Worm (Caenorhabditis elegans) whole organism, mixed stage, embryonic: ENCODE measurements around the gene mam-3.
"Not testable (repeated sequence)": the region's sequence is repeated elsewhere in the genome, so short reads cannot be mapped to it uniquely, and the experiment has no call there.

ENCODE experiments used
- ceh-43 ChIP-seq: fragments of 200-800 bp; sonication (Bioruptor generic); optimal IDR thresholded peaks from 2 replicates; lab custom pipeline; 2018; ENCODE audit warnings: mild to moderate bottlenecking, missing genetic modification characterization, moderate library complexity, missing compliant biosample characterization
- elt-3 ChIP-seq: fragments of 150-350 bp; optimal IDR thresholded peaks from 2 replicates; lab custom pipeline; 2014; ENCODE audit warnings: missing biosample characterization, missing genetic modification characterization
- flh-1 ChIP-seq: fragments of 200-800 bp; sonication (Bioruptor generic); optimal IDR thresholded peaks from 2 replicates; lab custom pipeline; 2018; ENCODE audit warnings: mild to moderate bottlenecking, missing genetic modification characterization, moderate library complexity, missing compliant biosample characterization
- lin-13 ChIP-seq: fragments of 150-350 bp; optimal IDR thresholded peaks from 2 replicates; lab custom pipeline; 2014; ENCODE audit warnings: missing biosample characterization, missing genetic modification characterization
- lsy-2 ChIP-seq: fragments of 150-350 bp; optimal IDR thresholded peaks from 2 replicates; lab custom pipeline; 2014; ENCODE audit warnings: missing biosample characterization, missing genetic modification characterization
- mab-5 ChIP-seq: fragments of 150-350 bp; optimal IDR thresholded peaks from 2 replicates; lab custom pipeline; 2014; ENCODE audit warnings: missing biosample characterization, missing genetic modification characterization
- nhr-2 ChIP-seq: fragments of 150-350 bp; optimal IDR thresholded peaks from 2 replicates; lab custom pipeline; 2014; ENCODE audit warnings: missing biosample characterization, missing genetic modification characterization
- nhr-237 ChIP-seq: fragments of 150-350 bp; optimal IDR thresholded peaks from 2 replicates; lab custom pipeline; 2014; ENCODE audit warnings: missing biosample characterization, missing genetic modification characterization
- pha-4 ChIP-seq: fragments of 150-350 bp; optimal IDR thresholded peaks from 2 replicates; lab custom pipeline; 2018; ENCODE audit warnings: missing biosample characterization, missing genetic modification reagents, missing genetic modification characterization
- sem-2 ChIP-seq: fragments of 200-800 bp; sonication (Bioruptor generic); optimal IDR thresholded peaks from 2 replicates; lab custom pipeline; 2018; ENCODE audit warnings: mild to moderate bottlenecking, missing genetic modification characterization, missing compliant biosample characterization
- tbx-8 ChIP-seq: fragments of 200-800 bp; sonication (Bioruptor generic); optimal IDR thresholded peaks from 2 replicates; lab custom pipeline; 2018; ENCODE audit warnings: mild to moderate bottlenecking, missing genetic modification characterization, moderate library complexity, missing compliant biosample characterization
- unc-39 ChIP-seq: fragments of 150-350 bp; optimal IDR thresholded peaks from 2 replicates; lab custom pipeline; 2014; ENCODE audit warnings: missing biosample characterization, missing genetic modification characterization
- unc-62 ChIP-seq: fragments of 150-350 bp; optimal IDR thresholded peaks from 2 replicates; lab custom pipeline; 2014; ENCODE audit warnings: missing biosample characterization, missing genetic modification reagents, missing genetic modification characterization

DNA sequence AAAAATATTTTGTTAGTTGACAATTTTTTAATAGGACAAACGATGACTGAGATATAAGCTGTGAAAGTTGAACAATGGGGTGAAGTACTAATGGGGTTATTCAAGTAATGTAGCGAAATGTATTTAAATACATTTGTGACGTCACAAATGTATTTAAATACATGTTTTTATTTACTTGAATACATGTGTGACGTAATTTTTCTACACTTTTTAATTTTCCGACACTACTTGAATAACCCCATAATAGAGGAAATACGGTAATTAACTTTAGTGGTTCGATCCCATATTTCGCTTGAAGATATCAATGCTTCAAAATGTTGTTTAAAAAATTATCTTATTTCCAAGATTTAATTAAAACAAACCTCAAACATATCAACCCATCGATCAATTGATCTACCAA lies 3.5 kb downstream of the mam-3 start:
- not testable (repeated sequence) for TF ChIP-seq unc-39 (tag; lab: Kevin White, UChicago); ceh-43 (GFP tag; lab: Kevin White, UChicago); lin-13 (tag; lab: Kevin White, UChicago); flh-1 (GFP tag; lab: Kevin White, UChicago); elt-3 (tag; lab: Kevin White, UChicago); nhr-2 (tag; lab: Kevin White, UChicago); lsy-2 (tag; lab: Kevin White, UChicago); tbx-8; nhr-237 (tag; lab: Kevin White, UChicago); sem-2 (GFP tag; lab: Kevin White, UChicago); unc-62; mab-5 (tag; lab: Kevin White, UChicago); pha-4 (tag; lab: Kevin White, UChicago)
